Fruit fly (Drosophila melanogaster): ENCODE data around the gene CG12355.

- TF ChIP-seq Myc (optimal IDR thresholded peaks at IDR 0.05): no peak
- peak; percentile 10 for TF ChIP-seq sv (GFP tag; optimal IDR thresholded peaks at IDR 0.05)
- TF ChIP-seq HLH106 (tag; optimal IDR thresholded peaks at IDR 0.05): no peak
- TF ChIP-seq GATAd (GFP tag; optimal IDR thresholded peaks at IDR 0.05): no peak
- no peak for TF ChIP-seq CG32264 (GFP tag; optimal IDR thresholded peaks at IDR 0.05)
- TF ChIP-seq Dfd (GFP tag; optimal IDR thresholded peaks at IDR 0.05): no peak
Measured at dm6 chr3L:15537916-15538581, 42.7 kb upstream of the CG12355 start.

All from whole organism, wandering third instar larva.